Fruit fly (Drosophila melanogaster): ENCODE results near the gene CG46281.
A peak's percentile ranks its signal among the peaks of the same experiment; 100 is the strongest.

Gene CG46281

DNA sequence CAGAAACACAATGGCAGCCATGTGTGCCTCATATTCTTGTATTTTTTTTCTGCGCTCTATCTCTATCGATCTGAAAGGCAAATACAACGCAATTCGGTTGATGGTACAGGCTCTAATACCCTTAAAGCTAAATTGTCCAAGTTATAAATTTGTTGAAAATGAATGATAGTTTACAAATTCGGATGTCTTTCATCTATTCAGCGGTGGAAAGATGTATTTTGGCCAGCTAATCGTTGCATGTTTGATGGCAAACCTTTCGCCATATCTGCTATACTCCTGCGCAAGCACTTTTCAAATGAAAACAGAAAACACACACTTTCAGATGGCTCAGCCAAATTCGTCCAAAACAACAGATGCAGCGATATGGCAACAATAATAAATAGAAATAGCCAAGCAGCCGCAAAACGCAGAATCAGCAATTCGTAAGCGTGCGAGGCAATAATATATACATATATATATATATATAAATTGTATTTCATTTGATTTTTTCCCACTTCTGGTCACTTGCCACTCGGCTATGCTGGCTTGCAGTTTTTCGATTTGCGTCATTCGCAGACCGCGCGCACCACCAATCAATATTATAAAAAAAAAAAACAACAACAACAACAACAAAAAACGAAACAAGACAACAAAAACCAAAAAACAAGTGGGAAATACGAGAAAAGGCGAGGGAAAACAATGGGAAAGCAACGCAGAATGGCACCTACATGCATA is 15.8 kb downstream of the CG46281 start (continued):
- TF ChIP-seq CG12219 (GFP tag; optimal IDR thresholded peaks at IDR 0.05): no peak
- TF ChIP-seq sens-2 (GFP tag; IDR thresholded peaks at IDR 0.05): no peak
- peak; percentile 26; the same call in 1 of the 2 replicates for TF ChIP-seq CG9215 (GFP tag; IDR thresholded peaks at IDR 0.05)
- TF ChIP-seq CG6791 (GFP tag; IDR thresholded peaks at IDR 0.05; ENCODE audit: partially characterized antibody): no peak
- no peak for TF ChIP-seq trh (GFP tag; optimal IDR thresholded peaks at IDR 0.05)
- TF ChIP-seq BtbVII (GFP tag; optimal IDR thresholded peaks at IDR 0.05): no peak
- no peak for TF ChIP-seq dan (GFP tag; IDR thresholded peaks at IDR 0.05)
- TF ChIP-seq Dad (GFP tag; optimal IDR thresholded peaks at IDR 0.05): no peak
- TF ChIP-seq CG34224 (GFP tag; IDR thresholded peaks at IDR 0.05; ENCODE audit: partially characterized antibody): no peak
- no peak for TF ChIP-seq CG2199 (GFP tag; IDR thresholded peaks at IDR 0.05)
- no peak for TF ChIP-seq CG10267 (tag; optimal IDR thresholded peaks at IDR 0.05)
- no peak for TF ChIP-seq Max (GFP tag; optimal IDR thresholded peaks at IDR 0.05)
- no peak for TF ChIP-seq fu2 (GFP tag; optimal IDR thresholded peaks at IDR 0.05)
- TF ChIP-seq HLH3B (GFP tag; IDR thresholded peaks at IDR 0.05): no peak
- peak; percentile 26; the same call in 1 of the 2 replicates for TF ChIP-seq slbo (GFP tag; IDR thresholded peaks at IDR 0.05)
- TF ChIP-seq lola (GFP tag; optimal IDR thresholded peaks at IDR 0.05): no peak
- TF ChIP-seq Hand (GFP tag; optimal IDR thresholded peaks at IDR 0.05): no peak
- no peak for TF ChIP-seq CG13123 (GFP tag; optimal IDR thresholded peaks at IDR 0.05)
- no peak for TF ChIP-seq ewg (GFP tag; optimal IDR thresholded peaks at IDR 0.05)
- no peak for TF ChIP-seq Aef1 (GFP tag; IDR thresholded peaks at IDR 0.05)
- TF ChIP-seq CG9932 (GFP tag; IDR thresholded peaks at IDR 0.05): peak; percentile 42
- TF ChIP-seq CG12236 (GFP tag; optimal IDR thresholded peaks at IDR 0.05): no peak
- TF ChIP-seq sens (GFP tag): peak; percentile 40
- TF ChIP-seq twi (tag; optimal IDR thresholded peaks at IDR 0.05): peak; percentile 37
- no peak for TF ChIP-seq Abd-B (GFP tag; optimal IDR thresholded peaks at IDR 0.05)
- TF ChIP-seq Bgb (GFP tag; IDR thresholded peaks at IDR 0.05; ENCODE audit: partially characterized antibody): no peak
- peak; percentile 20 for TF ChIP-seq CG13624 (GFP tag; optimal IDR thresholded peaks at IDR 0.05)
- TF ChIP-seq CG8359 (GFP tag; optimal IDR thresholded peaks at IDR 0.05; ENCODE audit: borderline replicate concordance): no peak
- peak; percentile 27 for TF ChIP-seq dmrt99B (tag; optimal IDR thresholded peaks at IDR 0.05)
- no peak for TF ChIP-seq CG10959 (GFP tag; IDR thresholded peaks at IDR 0.05)
- no peak for TF ChIP-seq zf30C (GFP tag; optimal IDR thresholded peaks at IDR 0.05)
- no peak for TF ChIP-seq Vsx1 (GFP tag; optimal IDR thresholded peaks at IDR 0.05)
- no peak for TF ChIP-seq D (optimal IDR thresholded peaks at IDR 0.05)
- no peak for TF ChIP-seq D (GFP tag; optimal IDR thresholded peaks at IDR 0.05)
- TF ChIP-seq Sin3A (optimal IDR thresholded peaks at IDR 0.05): no peak
- TF ChIP-seq CG3407 (GFP tag; optimal IDR thresholded peaks at IDR 0.05): no peak
- no peak for TF ChIP-seq sug (tag; optimal IDR thresholded peaks at IDR 0.05)
- TF ChIP-seq her (GFP tag; optimal IDR thresholded peaks at IDR 0.05): no peak
- no peak for TF ChIP-seq CG11456 (GFP tag; IDR thresholded peaks at IDR 0.05)
- TF ChIP-seq exex (tag; optimal IDR thresholded peaks at IDR 0.05): no peak
- no peak for TF ChIP-seq fd64A (GFP tag; optimal IDR thresholded peaks at IDR 0.05)
- TF ChIP-seq Side (GFP tag; optimal IDR thresholded peaks at IDR 0.05): no peak
- no peak for TF ChIP-seq h (optimal IDR thresholded peaks at IDR 0.05)
- no peak for TF ChIP-seq ro (GFP tag; IDR thresholded peaks at IDR 0.05)
- TF ChIP-seq hkb (optimal IDR thresholded peaks at IDR 0.05): no peak
- no peak for TF ChIP-seq hkb (GFP tag; IDR thresholded peaks at IDR 0.05)
- no peak for TF ChIP-seq CTCF (GFP tag; optimal IDR thresholded peaks at IDR 0.05)
- no peak for TF ChIP-seq lilli (GFP tag; optimal IDR thresholded peaks at IDR 0.05)
- no peak for TF ChIP-seq ham (GFP tag; IDR thresholded peaks at IDR 0.05)
- no peak for TF ChIP-seq Oli (tag; optimal IDR thresholded peaks at IDR 0.05)
- no peak for TF ChIP-seq org-1 (GFP tag; optimal IDR thresholded peaks at IDR 0.05)
- TF ChIP-seq CG1647 (GFP tag; optimal IDR thresholded peaks at IDR 0.05): no peak
- no peak for TF ChIP-seq NC2β (GFP tag; optimal IDR thresholded peaks at IDR 0.05)

Measured in whole organism, embryonic.